Fruit fly (Drosophila melanogaster): ENCODE results near the gene CG9121.

Gene CG9121

dm6 chr2L:5004677-5005463 is 46.0 kb downstream of the CG9121 start:
- TF ChIP-seq CG17359 (tag; optimal IDR thresholded peaks at IDR 0.05) (peak; percentile 97), CG7963 (GFP tag; IDR thresholded peaks at IDR 0.05; ENCODE audit: partially characterized antibody) (no peak), CG18011 (GFP tag; optimal IDR thresholded peaks at IDR 0.05) (peak; percentile 82), CG13894 (tag; optimal IDR thresholded peaks at IDR 0.05) (peak; percentile 98), CG7745 (tag; optimal IDR thresholded peaks at IDR 0.05) (no peak), odd (GFP tag; optimal IDR thresholded peaks at IDR 0.05) (peak; percentile 88), cg (GFP tag; optimal IDR thresholded peaks at IDR 0.05) (no peak), CG2202 (tag; optimal IDR thresholded peaks at IDR 0.05) (peak; percentile 79), Spps (tag; optimal IDR thresholded peaks at IDR 0.05) (peak; percentile 77), BtbVII (GFP tag; optimal IDR thresholded peaks at IDR 0.05) (peak; percentile 93), ftz-f1 (GFP tag; optimal IDR thresholded peaks at IDR 0.05) (peak; percentile 79), CG7928 (GFP tag; optimal IDR thresholded peaks at IDR 0.05) (peak; percentile 80), unc-4 (GFP tag; IDR thresholded peaks at IDR 0.05; ENCODE audit: partially characterized antibody) (no peak), Max (GFP tag; optimal IDR thresholded peaks at IDR 0.05) (peak; percentile 85), psq (GFP tag; optimal IDR thresholded peaks at IDR 0.05) (peak; percentile 74), mld (GFP tag; IDR thresholded peaks at IDR 0.05; ENCODE audit: partially characterized antibody) (no peak), zen2 (GFP tag; IDR thresholded peaks at IDR 0.05; ENCODE audit: partially characterized antibody) (no peak), Mes4 (GFP tag; optimal IDR thresholded peaks at IDR 0.05) (peak; percentile 91), pb (GFP tag; optimal IDR thresholded peaks at IDR 0.05) (peak; percentile 90), salm (tag; optimal IDR thresholded peaks at IDR 0.05) (peak; percentile 84), emc (GFP tag; optimal IDR thresholded peaks at IDR 0.05) (peak; percentile 89), Hr39 (optimal IDR thresholded peaks at IDR 0.05) (no peak), gsb-n (tag; optimal IDR thresholded peaks at IDR 0.05) (peak; percentile 88), CG17912 (GFP tag; optimal IDR thresholded peaks at IDR 0.05) (peak; percentile 51), CG11695 (GFP tag; IDR thresholded peaks at IDR 0.05) (peak; percentile 96), CG11560 (tag; IDR thresholded peaks at IDR 0.05) (peak; percentile 85), CG14667 (GFP tag; IDR thresholded peaks at IDR 0.05) (peak; percentile 95), HLH4C (GFP tag; IDR thresholded peaks at IDR 0.05; ENCODE audit: partially characterized antibody) (no peak), fd64A (GFP tag; optimal IDR thresholded peaks at IDR 0.05) (peak; percentile 71), CG3281 (GFP tag; optimal IDR thresholded peaks at IDR 0.05) (peak; percentile 95), CG1792 (GFP tag; optimal IDR thresholded peaks at IDR 0.05) (peak; percentile 94), CG4617 (GFP tag; optimal IDR thresholded peaks at IDR 0.05; ENCODE audit: borderline replicate concordance) (peak; percentile 78), Sry-β (GFP tag; optimal IDR thresholded peaks at IDR 0.05) (no peak), PHDP (tag; optimal IDR thresholded peaks at IDR 0.05) (peak; percentile 96), CTCF (GFP tag; optimal IDR thresholded peaks at IDR 0.05) (peak; percentile 33), CG31224 (GFP tag; IDR thresholded peaks at IDR 0.05) (peak; percentile 90), fd3F (GFP tag; optimal IDR thresholded peaks at IDR 0.05) (peak; percentile 94), nerfin-1 (tag; optimal IDR thresholded peaks at IDR 0.05) (peak; percentile 86), sens-2 (GFP tag; IDR thresholded peaks at IDR 0.05) (peak; percentile 91), Dll (GFP tag; IDR thresholded peaks at IDR 0.05; ENCODE audit: partially characterized antibody) (no peak), Jarid2 (GFP tag; optimal IDR thresholded peaks at IDR 0.05) (peak; percentile 61), CG10274 (GFP tag; optimal IDR thresholded peaks at IDR 0.05) (peak; percentile 78), CG17568 (GFP tag; optimal IDR thresholded peaks at IDR 0.05) (peak; percentile 90), tgo (GFP tag; IDR thresholded peaks at IDR 0.05) (peak; percentile 95), CG10209 (GFP tag; optimal IDR thresholded peaks at IDR 0.05) (peak; percentile 93), Doc2 (GFP tag; IDR thresholded peaks at IDR 0.05) (peak; percentile 81), Stat92E (GFP tag; optimal IDR thresholded peaks at IDR 0.05) (no peak), vnd (GFP tag; IDR thresholded peaks at IDR 0.05; ENCODE audit: partially characterized antibody) (no peak)

Measured in whole organism, embryonic.